Worm (Caenorhabditis elegans): ENCODE data around the gene uvs-1.

The uvs-1 gene

ce11 chrV:7848251-7848650 is 44.2 kb upstream of the uvs-1 start:
- TF ChIP-seq efl-1 (GFP tag; optimal IDR thresholded peaks at IDR 0.05), result no peak
- no peak for TF ChIP-seq chd-7 (tag; optimal IDR thresholded peaks at IDR 0.05)
- no peak for TF ChIP-seq ztf-25 (GFP tag; IDR thresholded peaks at IDR 0.05)
- TF ChIP-seq K11D2.4 (GFP tag; IDR thresholded peaks at IDR 0.05), result no peak
- no peak for TF ChIP-seq madf-6 (GFP tag; IDR thresholded peaks at IDR 0.05)
- TF ChIP-seq sptf-2 (GFP tag; optimal IDR thresholded peaks at IDR 0.05), result no peak
- TF ChIP-seq lin-40 (tag; optimal IDR thresholded peaks at IDR 0.05), result peak; percentile 10
- TF ChIP-seq die-1 (tag; optimal IDR thresholded peaks at IDR 0.05), result no peak
- no peak for TF ChIP-seq cebp-1 (GFP tag; IDR thresholded peaks at IDR 0.05)
- TF ChIP-seq cebp-1 (tag; optimal IDR thresholded peaks at IDR 0.05), result peak; percentile 65
- no peak for TF ChIP-seq D2030.7 (GFP tag; IDR thresholded peaks at IDR 0.05)
- TF ChIP-seq hlh-26 (GFP tag; conservative IDR thresholded peaks at IDR 0.05), result no peak
- TF ChIP-seq gei-17 (GFP tag; optimal IDR thresholded peaks at IDR 0.05), result no peak
- peak; percentile 2 for TF ChIP-seq atf-7 (tag; optimal IDR thresholded peaks at IDR 0.05)
- no peak for TF ChIP-seq nhr-179 (tag; optimal IDR thresholded peaks at IDR 0.05)
- TF ChIP-seq F57A8.1 (GFP tag; optimal IDR thresholded peaks at IDR 0.05), result no peak
- no peak for TF ChIP-seq lin-54 (GFP tag; optimal IDR thresholded peaks at IDR 0.05)
- no peak for TF ChIP-seq madf-8 (GFP tag; conservative IDR thresholded peaks at IDR 0.05)
- no peak for TF ChIP-seq zim-3 (tag; optimal IDR thresholded peaks at IDR 0.05)
- peak; percentile 90 for TF ChIP-seq zfh-2 (GFP tag; conservative IDR thresholded peaks at IDR 0.05)
- TF ChIP-seq egl-44 (GFP tag; IDR thresholded peaks at IDR 0.05), result no peak
- TF ChIP-seq nhr-80 (tag; optimal IDR thresholded peaks at IDR 0.05), result peak; percentile 49
- TF ChIP-seq F57C9.4 (tag; optimal IDR thresholded peaks at IDR 0.05), result no peak
- TF ChIP-seq nhr-120 (GFP tag; IDR thresholded peaks at IDR 0.05), result no peak
- TF ChIP-seq Y67H2A.10 (GFP tag; conservative IDR thresholded peaks at IDR 0.05), result no peak
- no peak for TF ChIP-seq dpl-1 (GFP tag; optimal IDR thresholded peaks at IDR 0.05)
- no peak for TF ChIP-seq T26A5.8 (tag; optimal IDR thresholded peaks at IDR 0.05)
- TF ChIP-seq lag-1 (GFP tag; IDR thresholded peaks at IDR 0.05), result no peak
- TF ChIP-seq hlh-12 (tag; optimal IDR thresholded peaks at IDR 0.05), result no peak
- TF ChIP-seq nfyb-1 (GFP tag; IDR thresholded peaks at IDR 0.05), result no peak
- TF ChIP-seq ztf-22 (GFP tag; optimal IDR thresholded peaks at IDR 0.05), result no peak
- no peak for TF ChIP-seq tlf-1 (GFP tag; optimal IDR thresholded peaks at IDR 0.05)
- TF ChIP-seq aptf-3 (GFP tag; IDR thresholded peaks at IDR 0.05), result no peak
- TF ChIP-seq pbrm-1 (GFP tag; IDR thresholded peaks at IDR 0.05), result no peak
- peak; percentile 50; the same call in 1 of the 2 replicates for TF ChIP-seq dox-1 (GFP tag; IDR thresholded peaks at IDR 0.05)
- no peak for TF ChIP-seq sea-2 (GFP tag; IDR thresholded peaks at IDR 0.05)
- TF ChIP-seq hmg-1.2 (GFP tag; IDR thresholded peaks at IDR 0.05), result peak; percentile 30; the same call in 1 of the 2 replicates
- TF ChIP-seq nfya-2 (GFP tag; IDR thresholded peaks at IDR 0.05), result no peak
- TF ChIP-seq ceh-27 (GFP tag; optimal IDR thresholded peaks at IDR 0.05), result peak; percentile 33
- TF ChIP-seq ztf-26 (tag; optimal IDR thresholded peaks at IDR 0.05), result no peak
- no peak for TF ChIP-seq pha-4 (tag; optimal IDR thresholded peaks at IDR 0.05)
- TF ChIP-seq attf-3 (GFP tag; conservative IDR thresholded peaks at IDR 0.05), result no peak
- TF ChIP-seq xnd-1 (tag; optimal IDR thresholded peaks at IDR 0.05), result no peak
- no peak for TF ChIP-seq K12H6.12 (tag; optimal IDR thresholded peaks at IDR 0.05)
- TF ChIP-seq mel-28 (tag; optimal IDR thresholded peaks at IDR 0.05; ENCODE audit: borderline replicate concordance), result peak; percentile 10
- no peak for TF ChIP-seq lsy-27 (tag; optimal IDR thresholded peaks at IDR 0.05; ENCODE audit: borderline replicate concordance, insufficient read depth)
- no peak for TF ChIP-seq bed-1 (GFP tag; IDR thresholded peaks at IDR 0.05)
- no peak for TF ChIP-seq nfya-1 (tag; optimal IDR thresholded peaks at IDR 0.05; ENCODE audit: borderline replicate concordance, insufficient read depth)
- TF ChIP-seq T07F8.4 (tag; optimal IDR thresholded peaks at IDR 0.05), result no peak
- no peak for TF ChIP-seq madf-10 (tag; optimal IDR thresholded peaks at IDR 0.05)
